Worm (Caenorhabditis elegans) whole organism, late embryonic: Measurements from ENCODE around the gene F02D10.2.

Experiments
- C38D4.7 ChIP-seq: fragments of 200-800 bp; sonication (Bioruptor generic); optimal IDR thresholded peaks from 2 replicates; lab custom pipeline; 2018; ENCODE audit warnings: mild to moderate bottlenecking, missing genetic modification characterization, moderate library complexity, missing compliant biosample characterization
- F13H6.1 ChIP-seq: sonication (generic microtip); optimal IDR thresholded peaks from 2 replicates; lab custom pipeline; 2016; ENCODE audit warnings: missing genetic modification characterization, missing compliant biosample characterization
- K02D7.2 ChIP-seq: sonication (generic microtip); optimal IDR thresholded peaks from 2 replicates; lab custom pipeline; 2017; ENCODE audit warnings: mild to moderate bottlenecking, missing genetic modification characterization, missing compliant biosample characterization
- T23F11.4 ChIP-seq: fragments of 200-800 bp; sonication (Bioruptor generic); optimal IDR thresholded peaks from 2 replicates; lab custom pipeline; 2018; ENCODE audit warnings: mild to moderate bottlenecking, missing genetic modification characterization, missing compliant biosample characterization
- Y22D7AL.16 ChIP-seq: sonication (generic microtip); optimal IDR thresholded peaks from 2 replicates; lab custom pipeline; 2016; ENCODE audit warnings: missing genetic modification characterization, missing compliant biosample characterization
- ahr-1 ChIP-seq: sonication (generic microtip); optimal IDR thresholded peaks from 2 replicates; lab custom pipeline; 2016; ENCODE audit warnings: missing genetic modification characterization, missing compliant biosample characterization
- ceh-14 ChIP-seq: sonication (generic microtip); optimal IDR thresholded peaks from 2 replicates; lab custom pipeline; 2016; ENCODE audit warnings: missing genotype, missing genetic modification characterization, missing compliant biosample characterization
- ceh-18 ChIP-seq: sonication (generic microtip); optimal IDR thresholded peaks from 2 replicates; lab custom pipeline; 2016; ENCODE audit warnings: missing genetic modification characterization, missing compliant biosample characterization
- ceh-19 ChIP-seq: fragments of 200-800 bp; sonication (Bioruptor generic); optimal IDR thresholded peaks from 2 replicates; lab custom pipeline; 2018; ENCODE audit warnings: mild to moderate bottlenecking, missing genetic modification characterization, missing compliant biosample characterization
- ceh-2 ChIP-seq: sonication (generic microtip); optimal IDR thresholded peaks from 2 replicates; lab custom pipeline; 2016; ENCODE audit warnings: missing genotype, missing genetic modification characterization, missing compliant biosample characterization
- ceh-22 ChIP-seq: sonication (generic microtip); optimal IDR thresholded peaks from 2 replicates; lab custom pipeline; 2017; ENCODE audit warnings: missing biosample characterization, missing genetic modification characterization
- ceh-24 ChIP-seq: sonication (generic microtip); optimal IDR thresholded peaks from 2 replicates; lab custom pipeline; 2016; ENCODE audit warnings: mild to moderate bottlenecking, missing genetic modification characterization, missing compliant biosample characterization
- ceh-30 ChIP-seq: fragments of 150-350 bp; optimal IDR thresholded peaks from 2 replicates; lab custom pipeline; 2014; ENCODE audit warnings: missing biosample characterization, missing genetic modification characterization
- ceh-31 ChIP-seq: sonication (generic microtip); optimal IDR thresholded peaks from 2 replicates; lab custom pipeline; 2016; ENCODE audit warnings: missing genetic modification characterization, missing compliant biosample characterization
- ceh-34 ChIP-seq: sonication (generic microtip); optimal IDR thresholded peaks from 2 replicates; lab custom pipeline; 2016; ENCODE audit warnings: mild to moderate bottlenecking, missing genetic modification characterization, missing compliant biosample characterization
- ceh-45 ChIP-seq: fragments of 200-800 bp; sonication (Bioruptor generic); IDR thresholded peaks from 2 replicates; pipeline ENCODE4 v1.3.6; 2022; ENCODE audit warnings: missing genetic modification reagents, missing genetic modification characterization, missing compliant biosample characterization
- ceh-9 ChIP-seq: sonication (generic microtip); optimal IDR thresholded peaks from 2 replicates; lab custom pipeline; 2016; ENCODE audit warnings: mild to moderate bottlenecking, missing genetic modification characterization, inconsistent platforms, missing compliant biosample characterization
- che-1 ChIP-seq: sonication (generic microtip); optimal IDR thresholded peaks from 2 replicates; lab custom pipeline; 2016; ENCODE audit warnings: mild to moderate bottlenecking, missing genetic modification characterization, missing compliant biosample characterization
- dmd-4 ChIP-seq: sonication (generic microtip); optimal IDR thresholded peaks from 2 replicates; lab custom pipeline; 2016; ENCODE audit warnings: borderline replicate concordance, missing genetic modification characterization, missing compliant biosample characterization
- elt-2 ChIP-seq: sonication (generic microtip); optimal IDR thresholded peaks from 2 replicates; lab custom pipeline; 2016; ENCODE audit warnings: missing genetic modification reagents, missing genetic modification characterization, missing compliant biosample characterization
- elt-4 ChIP-seq: sonication (generic microtip); optimal IDR thresholded peaks from 2 replicates; lab custom pipeline; 2016; ENCODE audit warnings: missing genetic modification characterization, missing compliant biosample characterization
- eyg-1 ChIP-seq: sonication (generic microtip); optimal IDR thresholded peaks from 2 replicates; lab custom pipeline; 2016; ENCODE audit warnings: missing genotype, missing genetic modification characterization, missing compliant biosample characterization
- fax-1 ChIP-seq: sonication (generic microtip); optimal IDR thresholded peaks from 2 replicates; lab custom pipeline; 2016; ENCODE audit warnings: missing genotype, missing genetic modification characterization, missing compliant biosample characterization
- fkh-10 ChIP-seq: fragments of 150-350 bp; optimal IDR thresholded peaks from 2 replicates; lab custom pipeline; 2014; ENCODE audit warnings: missing biosample characterization, missing genetic modification reagents, missing genetic modification characterization
- fkh-6 ChIP-seq: sonication (generic microtip); optimal IDR thresholded peaks from 2 replicates; lab custom pipeline; 2016; ENCODE audit warnings: missing genetic modification characterization, missing compliant biosample characterization
- gmeb-2 ChIP-seq: sonication (generic microtip); optimal IDR thresholded peaks from 2 replicates; lab custom pipeline; 2016; ENCODE audit warnings: missing genetic modification characterization, inconsistent platforms, missing compliant biosample characterization
- hlh-30 ChIP-seq: sonication (generic microtip); optimal IDR thresholded peaks from 2 replicates; lab custom pipeline; 2017; ENCODE audit warnings: antibody characterized with exemption, missing genetic modification characterization, missing compliant biosample characterization; ENCODE audit not compliant: insufficient read depth
- hlh-6 ChIP-seq: sonication (generic microtip); optimal IDR thresholded peaks from 2 replicates; lab custom pipeline; 2016; ENCODE audit warnings: missing genotype, missing genetic modification characterization, missing compliant biosample characterization
- hlh-8 ChIP-seq: sonication (generic microtip); optimal IDR thresholded peaks from 2 replicates; lab custom pipeline; 2016; ENCODE audit warnings: missing genotype, missing genetic modification characterization, missing compliant biosample characterization
- lim-6 ChIP-seq: sonication (generic microtip); optimal IDR thresholded peaks from 2 replicates; lab custom pipeline; 2016; ENCODE audit warnings: missing genetic modification characterization, missing compliant biosample characterization
- lin-11 ChIP-seq: fragments of 200-800 bp; sonication (Bioruptor generic); optimal IDR thresholded peaks from 2 replicates; lab custom pipeline; 2018; ENCODE audit warnings: mild to moderate bottlenecking, missing genetic modification characterization, missing compliant biosample characterization
- madf-2 ChIP-seq: sonication (generic microtip); optimal IDR thresholded peaks from 2 replicates; lab custom pipeline; 2017; ENCODE audit warnings: missing genetic modification characterization, missing compliant biosample characterization
- mec-3 ChIP-seq: sonication (generic microtip); optimal IDR thresholded peaks from 2 replicates; lab custom pipeline; 2016; ENCODE audit warnings: borderline replicate concordance, missing genetic modification characterization, missing compliant biosample characterization
- nfya-1 ChIP-seq: sonication (generic microtip); optimal IDR thresholded peaks from 2 replicates; lab custom pipeline; 2017; ENCODE audit warnings: missing genetic modification characterization, mild to moderate bottlenecking, missing compliant biosample characterization, antibody characterized with exemption, moderate library complexity
- nhr-11 ChIP-seq: fragments of 150-350 bp; optimal IDR thresholded peaks from 2 replicates; lab custom pipeline; 2014; ENCODE audit warnings: missing biosample characterization, missing genetic modification characterization
- nhr-232 ChIP-seq: sonication (generic microtip); optimal IDR thresholded peaks from 2 replicates; lab custom pipeline; 2016; ENCODE audit warnings: missing genetic modification characterization, missing compliant biosample characterization
- npax-4 ChIP-seq: sonication (generic microtip); optimal IDR thresholded peaks from 2 replicates; lab custom pipeline; 2016; ENCODE audit warnings: missing genetic modification characterization, missing compliant biosample characterization
- odd-2 ChIP-seq: sonication (generic microtip); optimal IDR thresholded peaks from 2 replicates; lab custom pipeline; 2017; ENCODE audit warnings: antibody characterized with exemption, mild to moderate bottlenecking, missing genetic modification characterization, missing compliant biosample characterization
- pag-3 ChIP-seq: sonication (generic microtip); optimal IDR thresholded peaks from 2 replicates; lab custom pipeline; 2016; ENCODE audit warnings: missing compliant biosample characterization, missing genetic modification characterization, borderline replicate concordance
- pat-9 ChIP-seq: fragments of 200-800 bp; sonication (Bioruptor generic); optimal IDR thresholded peaks from 2 replicates; lab custom pipeline; 2018; ENCODE audit warnings: mild to moderate bottlenecking, missing genetic modification characterization, moderate library complexity, missing compliant biosample characterization
- pha-2 ChIP-seq: sonication (generic microtip); optimal IDR thresholded peaks from 2 replicates; lab custom pipeline; 2017; ENCODE audit warnings: mild to moderate bottlenecking, missing genetic modification characterization, missing compliant biosample characterization
- pha-4 ChIP-seq: fragments of 150-350 bp; optimal IDR thresholded peaks from 2 replicates; lab custom pipeline; 2018; ENCODE audit warnings: missing biosample characterization, missing genetic modification reagents, missing genetic modification characterization
- pros-1 ChIP-seq: fragments of 150-350 bp; optimal IDR thresholded peaks from 2 replicates; lab custom pipeline; 2014; ENCODE audit warnings: missing biosample characterization, missing genetic modification reagents, missing genetic modification characterization
- ref-2 ChIP-seq: sonication (generic microtip); optimal IDR thresholded peaks from 2 replicates; lab custom pipeline; 2016; ENCODE audit warnings: missing genetic modification characterization, missing compliant biosample characterization
- rnt-1 ChIP-seq: sonication (generic microtip); optimal IDR thresholded peaks from 2 replicates; lab custom pipeline; 2016; ENCODE audit warnings: missing genetic modification characterization, missing compliant biosample characterization
- sdc-2 ChIP-seq: sonication (generic microtip); optimal IDR thresholded peaks from 2 replicates; lab custom pipeline; 2016; ENCODE audit warnings: missing genotype, missing genetic modification characterization, missing compliant biosample characterization
- tbx-2 ChIP-seq: sonication (generic microtip); optimal IDR thresholded peaks from 2 replicates; lab custom pipeline; 2016; ENCODE audit warnings: missing genetic modification characterization, missing compliant biosample characterization
- tbx-7 ChIP-seq: sonication (generic microtip); optimal IDR thresholded peaks from 2 replicates; lab custom pipeline; 2016; ENCODE audit warnings: missing genotype, missing genetic modification characterization, missing compliant biosample characterization
- unc-3 ChIP-seq, 2 experiments: fragments of 200-800 bp in 1 of 2; sonication (Bioruptor generic) in 1 of 2; sonication (generic microtip) in 1 of 2; conservative IDR thresholded peaks in 1 of 2; optimal IDR thresholded peaks in 1 of 2; 2 replicates each; pipeline versions ENCODE4 v1.3.6 to Lab custom; 2016 to 2022; ENCODE audit warnings: missing compliant biosample characterization in 2 of 2, missing genetic modification characterization in 2 of 2, missing genetic modification reagents in 1 of 2
- unc-42 ChIP-seq: sonication (generic microtip); optimal IDR thresholded peaks from 2 replicates; lab custom pipeline; 2016; ENCODE audit warnings: missing genotype, missing genetic modification characterization, missing compliant biosample characterization
- unc-55 ChIP-seq: sonication (generic microtip); optimal IDR thresholded peaks from 2 replicates; lab custom pipeline; 2017; ENCODE audit warnings: missing biosample characterization, missing genetic modification reagents, missing genetic modification characterization
- unc-86 ChIP-seq: sonication (generic microtip); optimal IDR thresholded peaks from 2 replicates; lab custom pipeline; 2016; ENCODE audit warnings: missing genetic modification characterization, missing compliant biosample characterization
- ztf-16 ChIP-seq: sonication (generic microtip); optimal IDR thresholded peaks from 2 replicates; lab custom pipeline; 2017; ENCODE audit warnings: missing genetic modification characterization, missing compliant biosample characterization

Gene F02D10.2

ce11 chrX:13414974-13415373, 48.7 kb downstream of the F02D10.2 start (continued):
- no peak for TF ChIP-seq ztf-16 (tag; lab: Kevin White, UChicago)
- TF ChIP-seq unc-3 (GFP tag; conservative IDR thresholded peaks at IDR 0.05; lab: Robert Waterston, UW) = no peak
- TF ChIP-seq unc-3 (tag; optimal IDR thresholded peaks at IDR 0.05; lab: Kevin White, UChicago) = no peak
- no peak for TF ChIP-seq ceh-45 (GFP tag; lab: Robert Waterston, UW)
- no peak for TF ChIP-seq lim-6 (tag; lab: Kevin White, UChicago)
- peak; percentile 32 for TF ChIP-seq lin-11
- no peak for TF ChIP-seq pros-1 (tag; lab: Kevin White, UChicago)
- TF ChIP-seq pat-9 (tag; lab: Kevin White, UChicago) = peak; percentile 19
- no peak for TF ChIP-seq fkh-6 (tag; lab: Kevin White, UChicago)
- no peak for TF ChIP-seq pag-3 (tag; lab: Kevin White, UChicago)
- TF ChIP-seq ceh-34 (tag; lab: Kevin White, UChicago) = peak; percentile 26
- TF ChIP-seq odd-2 (tag; lab: Kevin White, UChicago) = no peak
- peak; percentile 53 for TF ChIP-seq K02D7.2 (tag; lab: Kevin White, UChicago)
- TF ChIP-seq fkh-10 = no peak
- TF ChIP-seq unc-86 (tag; lab: Kevin White, UChicago) = no peak
- no peak for TF ChIP-seq dmd-4 (tag; lab: Kevin White, UChicago)
- TF ChIP-seq Y22D7AL.16 (tag; lab: Kevin White, UChicago) = peak; percentile 21
- TF ChIP-seq tbx-7 (tag; lab: Kevin White, UChicago) = no peak
- TF ChIP-seq eyg-1 = no peak
- peak; percentile 61 for TF ChIP-seq che-1
- no peak for TF ChIP-seq ceh-30 (tag; lab: Kevin White, UChicago)
- peak; percentile 30 for TF ChIP-seq ceh-19
- peak; percentile 43 for TF ChIP-seq elt-2 (tag; lab: Kevin White, UChicago)
- TF ChIP-seq tbx-2 = peak; percentile 4
- TF ChIP-seq pha-2 = peak; percentile 32
- no peak for TF ChIP-seq nhr-232 (tag; lab: Kevin White, UChicago)
- TF ChIP-seq ceh-18 (tag; lab: Kevin White, UChicago) = peak; percentile 11
- peak; percentile 64 for TF ChIP-seq gmeb-2 (tag; lab: Kevin White, UChicago)
- TF ChIP-seq ceh-22 (tag; lab: Kevin White, UChicago) = no peak
- TF ChIP-seq nfya-1 (tag; lab: Kevin White, UChicago) = peak; percentile 21
- no peak for TF ChIP-seq ceh-24 (tag; lab: Kevin White, UChicago)
- TF ChIP-seq nhr-11 (tag; lab: Kevin White, UChicago) = no peak
- no peak for TF ChIP-seq T23F11.4 (GFP tag; lab: Kevin White, UChicago)
- no peak for TF ChIP-seq elt-4 (tag; lab: Kevin White, UChicago)
- no peak for TF ChIP-seq ref-2
- TF ChIP-seq madf-2 (tag; lab: Kevin White, UChicago) = no peak
- no peak for TF ChIP-seq hlh-6
- TF ChIP-seq npax-4 (tag; lab: Kevin White, UChicago) = no peak
- TF ChIP-seq hlh-8 (tag; lab: Kevin White, UChicago) = no peak
- no peak for TF ChIP-seq unc-55 (GFP tag; lab: Kevin White, UChicago)
- peak; percentile 20 for TF ChIP-seq ceh-14
- TF ChIP-seq hlh-30 (tag; lab: Kevin White, UChicago) = no peak
- TF ChIP-seq pha-4 = no peak
- no peak for TF ChIP-seq ceh-31 (tag; lab: Kevin White, UChicago)
- no peak for TF ChIP-seq ceh-9
- no peak for TF ChIP-seq unc-42 (tag; lab: Kevin White, UChicago)
- no peak for TF ChIP-seq mec-3 (tag; lab: Kevin White, UChicago)
- peak; percentile 21 for TF ChIP-seq ceh-2 (tag; lab: Kevin White, UChicago)
- no peak for TF ChIP-seq F13H6.1
- no peak for TF ChIP-seq fax-1 (tag; lab: Kevin White, UChicago)
- TF ChIP-seq ahr-1 = no peak
- no peak for TF ChIP-seq rnt-1 (tag; lab: Kevin White, UChicago)
- peak; percentile 12 for TF ChIP-seq C38D4.7
- TF ChIP-seq sdc-2 (tag; lab: Kevin White, UChicago) = peak; percentile 50
